Fruit fly (Drosophila melanogaster) whole organism, embryonic: ENCODE measurements around the gene CG32944.

Experiments
- ATbp ChIP-seq: fragments of 200-800 bp; sonication (Bioruptor generic); optimal IDR thresholded peaks from 2 replicates; lab custom pipeline; 2017; ENCODE audit warnings: missing biosample characterization, mild to moderate bottlenecking, missing genetic modification characterization, missing genetic modification reagents
- CG11696 ChIP-seq: fragments of 200-800 bp; sonication (Bioruptor generic); IDR thresholded peaks from 2 replicates; pipeline ENCODE4 v1.3.6; 2022; ENCODE audit warnings: missing biosample characterization, missing genetic modification characterization
- CG12071 ChIP-seq: fragments of 200-800 bp; sonication (Bioruptor generic); optimal IDR thresholded peaks from 3 replicates; lab custom pipeline; 2018; ENCODE audit warnings: missing biosample characterization, mild to moderate bottlenecking, missing genetic modification characterization
- CG1233 ChIP-seq: fragments of 200-800 bp; sonication (Bioruptor generic); optimal IDR thresholded peaks from 4 replicates; lab custom pipeline; 2018; ENCODE audit warnings: missing biosample characterization, mild to moderate bottlenecking, missing genetic modification characterization
- CG13287 ChIP-seq: fragments of 200-800 bp; sonication (Bioruptor generic); IDR thresholded peaks from 2 replicates; pipeline ENCODE4 v1.3.6; 2022; ENCODE audit warnings: missing biosample characterization, missing genetic modification characterization; ENCODE audit not compliant: partially characterized antibody
- CG13775 ChIP-seq: fragments of 200-800 bp; sonication (Bioruptor generic); optimal IDR thresholded peaks from 3 replicates; lab custom pipeline; 2017; ENCODE audit warnings: missing biosample characterization, mild to moderate bottlenecking, missing genetic modification characterization
- CG13894 ChIP-seq: fragments of 200-800 bp; sonication (Bioruptor generic); optimal IDR thresholded peaks from 3 replicates; lab custom pipeline; 2018; ENCODE audit warnings: missing biosample characterization, mild to moderate bottlenecking, missing genetic modification characterization, moderate library complexity
- CG14441 ChIP-seq: fragments of 200-800 bp; sonication (Bioruptor generic); IDR thresholded peaks from 2 replicates; pipeline ENCODE4 v1.3.6; 2022; ENCODE audit warnings: missing biosample characterization, missing genetic modification characterization
- CG14667 ChIP-seq: fragments of 200-800 bp; sonication (Bioruptor generic); IDR thresholded peaks from 2 replicates; pipeline ENCODE4 v1.3.6; 2022; ENCODE audit warnings: missing biosample characterization, missing genetic modification characterization
- CG15011 ChIP-seq: fragments of 200-800 bp; sonication (Bioruptor generic); optimal IDR thresholded peaks from 3 replicates; lab custom pipeline; 2018; ENCODE audit warnings: missing biosample characterization, mild to moderate bottlenecking, missing genetic modification characterization
- CG1529 ChIP-seq: fragments of 200-800 bp; sonication (Bioruptor generic); optimal IDR thresholded peaks from 3 replicates; lab custom pipeline; 2018; ENCODE audit warnings: missing biosample characterization, missing genetic modification characterization
- CG15479 ChIP-seq: fragments of 200-800 bp; sonication (Bioruptor generic); optimal IDR thresholded peaks from 3 replicates; lab custom pipeline; 2019; ENCODE audit warnings: missing biosample characterization, mild to moderate bottlenecking, missing genetic modification characterization, moderate library complexity
- CG17186 ChIP-seq: fragments of 200-800 bp; sonication (Bioruptor generic); optimal IDR thresholded peaks from 3 replicates; lab custom pipeline; 2017; ENCODE audit warnings: missing biosample characterization, missing genetic modification reagents, missing genetic modification characterization
- CG2120 ChIP-seq: fragments of 200-800 bp; sonication (Bioruptor generic); optimal IDR thresholded peaks from 3 replicates; lab custom pipeline; 2016; ENCODE audit warnings: missing biosample characterization, missing genetic modification characterization
- CG2129 ChIP-seq: fragments of 200-800 bp; sonication (Bioruptor generic); IDR thresholded peaks from 2 replicates; pipeline ENCODE4 v1.3.6; 2022; ENCODE audit warnings: missing biosample characterization, missing genetic modification characterization; ENCODE audit not compliant: partially characterized antibody
- CG2875 ChIP-seq: fragments of 200-800 bp; sonication (Bioruptor generic); optimal IDR thresholded peaks from 2 replicates; lab custom pipeline; 2017; ENCODE audit warnings: missing biosample characterization, mild to moderate bottlenecking, missing genetic modification characterization, missing genetic modification reagents
- CG4404 ChIP-seq: fragments of 200-800 bp; sonication (Bioruptor generic); IDR thresholded peaks from 2 replicates; pipeline ENCODE4 v1.3.6; 2022; ENCODE audit warnings: missing biosample characterization, missing genetic modification characterization
- CG4617 ChIP-seq: fragments of 200-800 bp; sonication (Bioruptor generic); optimal IDR thresholded peaks from 3 replicates; lab custom pipeline; 2016; ENCODE audit warnings: missing biosample characterization, missing genetic modification characterization, borderline replicate concordance
- CG7271 ChIP-seq: fragments of 200-800 bp; sonication (Bioruptor generic); optimal IDR thresholded peaks from 2 replicates; lab custom pipeline; 2018; ENCODE audit warnings: missing biosample characterization, mild to moderate bottlenecking, missing genetic modification characterization, moderate library complexity
- CG7786 ChIP-seq: fragments of 200-800 bp; sonication (Bioruptor generic); optimal IDR thresholded peaks from 2 replicates; lab custom pipeline; 2016; ENCODE audit warnings: missing biosample characterization, missing genetic modification characterization
- CG8765 ChIP-seq: fragments of 200-800 bp; sonication (Bioruptor generic); IDR thresholded peaks from 2 replicates; pipeline ENCODE4 v1.3.6; 2022; ENCODE audit warnings: missing biosample characterization, missing genetic modification characterization
- CG8924 ChIP-seq: fragments of 200-800 bp; optimal IDR thresholded peaks from 3 replicates; lab custom pipeline; 2019; ENCODE audit warnings: missing biosample characterization, mild to moderate bottlenecking, missing genetic modification characterization, moderate library complexity
- D ChIP-seq, 2 experiments: fragments of 200-800 bp in 1 of 2; fragments of >200 bp in 1 of 2; sonication (Bioruptor generic) in 1 of 2; optimal IDR thresholded peaks; 2 replicates in 1 of 2; 3 replicates in 1 of 2; lab custom pipeline; 2017; ENCODE audit warnings: mild to moderate bottlenecking in 1 of 2, missing biosample characterization in 1 of 2, missing genetic modification characterization in 1 of 2, missing genetic modification reagents in 1 of 2
- Dip2 ChIP-seq: fragments of 200-800 bp; sonication (Bioruptor generic); IDR thresholded peaks from 2 replicates; pipeline ENCODE4 v1.3.6; 2022; ENCODE audit warnings: missing biosample characterization, missing genetic modification characterization
- Ets97D ChIP-seq: fragments of 200-800 bp; sonication (Bioruptor generic); optimal IDR thresholded peaks from 3 replicates; lab custom pipeline; 2016; ENCODE audit warnings: missing biosample characterization, missing genetic modification characterization
- Meics ChIP-seq: fragments of 200-800 bp; sonication (Bioruptor generic); optimal IDR thresholded peaks from 2 replicates; lab custom pipeline; 2017; ENCODE audit warnings: missing biosample characterization, mild to moderate bottlenecking, missing genetic modification characterization
- Optix ChIP-seq: fragments of 200-800 bp; sonication (Bioruptor generic); IDR thresholded peaks from 3 replicates; pipeline ENCODE4 v1.3.6; 2022; ENCODE audit warnings: missing biosample characterization, missing genetic modification characterization
- PHDP ChIP-seq: fragments of 200-800 bp; sonication (Bioruptor generic); optimal IDR thresholded peaks from 3 replicates; lab custom pipeline; 2018; ENCODE audit warnings: missing biosample characterization, mild to moderate bottlenecking, missing genetic modification characterization, moderate library complexity
- Pdp1 ChIP-seq, 2 experiments: fragments of 200-800 bp; sonication (Bioruptor generic); optimal IDR thresholded peaks; 3 replicates each; lab custom pipeline; 2016; ENCODE audit warnings: missing biosample characterization in 2 of 2, missing genetic modification characterization in 2 of 2, mild to moderate bottlenecking in 1 of 2, moderate library complexity in 1 of 2
- Side ChIP-seq: fragments of 200-800 bp; sonication (Bioruptor generic); optimal IDR thresholded peaks from 2 replicates; lab custom pipeline; 2016; ENCODE audit warnings: missing biosample characterization, missing genetic modification characterization
- Sry-β ChIP-seq: fragments of 200-800 bp; sonication (Bioruptor generic); optimal IDR thresholded peaks from 2 replicates; lab custom pipeline; 2018; ENCODE audit warnings: missing biosample characterization, mild to moderate bottlenecking, missing genetic modification characterization, moderate library complexity
- Xrp1 ChIP-seq: fragments of 200-800 bp; sonication (Bioruptor generic); IDR thresholded peaks from 2 replicates; pipeline ENCODE4 v1.3.6; 2022; ENCODE audit warnings: missing biosample characterization, missing genetic modification characterization
- aop ChIP-seq: fragments of 200-800 bp; sonication (Bioruptor generic); IDR thresholded peaks from 2 replicates; pipeline ENCODE4 v1.3.6; 2022; ENCODE audit warnings: missing biosample characterization, missing genetic modification characterization
- ase ChIP-seq: fragments of 200-800 bp; sonication (Bioruptor generic); IDR thresholded peaks from 3 replicates; pipeline ENCODE4 v1.3.6; 2022; ENCODE audit warnings: missing biosample characterization, missing genetic modification characterization
- chinmo ChIP-seq: fragments of 200-800 bp; sonication (Bioruptor generic); IDR thresholded peaks from 4 replicates; pipeline ENCODE4 v1.3.6; 2022; ENCODE audit warnings: missing biosample characterization, missing genetic modification characterization; ENCODE audit not compliant: partially characterized antibody
- corto ChIP-seq: fragments of 200-800 bp; sonication (Bioruptor generic); optimal IDR thresholded peaks from 2 replicates; lab custom pipeline; 2016; ENCODE audit warnings: missing biosample characterization, mild to moderate bottlenecking, missing genetic modification characterization, moderate library complexity
- disco-r ChIP-seq: fragments of 200-800 bp; sonication (Bioruptor generic); optimal IDR thresholded peaks from 2 replicates; lab custom pipeline; 2016; ENCODE audit warnings: missing biosample characterization, missing genetic modification characterization
- ems ChIP-seq: fragments of 200-800 bp; sonication (Bioruptor generic); optimal IDR thresholded peaks from 3 replicates; lab custom pipeline; 2016; ENCODE audit warnings: missing biosample characterization, missing genetic modification characterization
- fru ChIP-seq: fragments of >200 bp; optimal IDR thresholded peaks from 2 replicates; lab custom pipeline; 2017
- gsb ChIP-seq: fragments of 200-800 bp; sonication (Bioruptor generic); IDR thresholded peaks from 2 replicates; pipeline ENCODE4 v1.3.6; 2022; ENCODE audit warnings: missing biosample characterization, missing genetic modification characterization
- ind ChIP-seq: fragments of 200-800 bp; sonication (Bioruptor generic); optimal IDR thresholded peaks from 3 replicates; lab custom pipeline; 2016; ENCODE audit warnings: missing biosample characterization, missing genetic modification characterization
- inv ChIP-seq: fragments of 200-800 bp; sonication (Bioruptor generic); IDR thresholded peaks from 2 replicates; pipeline ENCODE4 v1.3.6; 2022; ENCODE audit warnings: missing biosample characterization, missing genetic modification characterization; ENCODE audit not compliant: partially characterized antibody
- lmd ChIP-seq: fragments of 200-800 bp; sonication (Bioruptor generic); IDR thresholded peaks from 2 replicates; pipeline ENCODE4 v1.3.6; 2022; ENCODE audit warnings: missing biosample characterization, missing genetic modification characterization
- nmo ChIP-seq: fragments of 200-800 bp; sonication (Bioruptor generic); optimal IDR thresholded peaks from 2 replicates; lab custom pipeline; 2018; ENCODE audit warnings: missing biosample characterization, mild to moderate bottlenecking, missing genetic modification characterization, moderate library complexity
- psq ChIP-seq: fragments of 200-800 bp; sonication (Bioruptor generic); optimal IDR thresholded peaks from 2 replicates; lab custom pipeline; 2017; ENCODE audit warnings: missing biosample characterization, missing genetic modification characterization
- sna ChIP-seq: fragments of 200-800 bp; sonication (Bioruptor generic); IDR thresholded peaks from 2 replicates; pipeline ENCODE4 v1.3.6; 2022; ENCODE audit warnings: missing biosample characterization, missing genetic modification characterization; ENCODE audit not compliant: partially characterized antibody
- sob ChIP-seq: fragments of 200-800 bp; sonication (Bioruptor generic); IDR thresholded peaks from 2 replicates; pipeline ENCODE4 v1.3.6; 2022; ENCODE audit warnings: missing biosample characterization, missing genetic modification characterization
- sr ChIP-seq: fragments of 200-800 bp; sonication (Bioruptor generic); IDR thresholded peaks from 3 replicates; pipeline ENCODE4 v1.3.6; 2022; ENCODE audit warnings: missing biosample characterization, missing genetic modification characterization
- sug ChIP-seq: fragments of 200-800 bp; optimal IDR thresholded peaks from 2 replicates; lab custom pipeline; 2019; ENCODE audit warnings: missing biosample characterization, mild to moderate bottlenecking, missing genetic modification characterization, moderate library complexity
- z ChIP-seq: fragments of 200-800 bp; sonication (Bioruptor generic); IDR thresholded peaks from 3 replicates; pipeline ENCODE4 v1.3.6; 2022; ENCODE audit warnings: missing biosample characterization, missing genetic modification characterization

The CG32944 gene

dm6 chr3R:4446455-4447224, 27.3 kb upstream of the CG32944 start:
- TF ChIP-seq fru (lab: Kevin White, UChicago) (no peak), sug (tag; lab: Kevin White, UChicago) (peak; percentile 43), ase (GFP tag; lab: Robert Waterston, UW) (no peak), CG7786 (GFP tag; lab: Kevin White, UChicago) (no peak), sr (no peak), CG13775 (GFP tag; lab: Kevin White, UChicago) (no peak), CG8765 (GFP tag; lab: Robert Waterston, UW) (no peak), CG11696 (GFP tag; lab: Robert Waterston, UW) (no peak), psq (no peak), inv (no peak), nmo (GFP tag; lab: Kevin White, UChicago) (no peak), CG13894 (tag; lab: Kevin White, UChicago) (no peak), CG17186 (no peak), CG14667 (no peak), CG1233 (no peak), CG4617 (no peak), D (optimal IDR thresholded peaks at IDR 0.05; lab: Kevin White, UChicago) (no peak), D (GFP tag; optimal IDR thresholded peaks at IDR 0.05; lab: Kevin White, UChicago) (no peak), lmd (GFP tag; lab: Robert Waterston, UW) (no peak), Xrp1 (GFP tag; lab: Robert Waterston, UW) (no peak), CG7271 (tag; lab: Kevin White, UChicago) (no peak), CG15479 (GFP tag; lab: Kevin White, UChicago) (peak; percentile 12), CG12071 (GFP tag; lab: Kevin White, UChicago) (no peak), CG14441 (GFP tag; lab: Robert Waterston, UW) (no peak), sna (GFP tag; lab: Robert Waterston, UW) (no peak), gsb (no peak), aop (GFP tag; lab: Robert Waterston, UW) (no peak), corto (no peak), Optix (GFP tag; lab: Robert Waterston, UW) (no peak), z (GFP tag; lab: Robert Waterston, UW) (no peak), CG2129 (no peak), Pdp1 (GFP tag; optimal IDR thresholded peaks at IDR 0.05; lab: Kevin White, UChicago) (peak in 1 of 2 experiments; percentile 39), CG13287 (GFP tag; lab: Robert Waterston, UW) (no peak), Dip2 (GFP tag; lab: Robert Waterston, UW) (no peak), CG2120 (no peak), sob (no peak), CG4404 (GFP tag; lab: Robert Waterston, UW) (no peak), Meics (GFP tag; lab: Kevin White, UChicago) (no peak), CG8924 (tag; lab: Kevin White, UChicago) (no peak), PHDP (tag; lab: Kevin White, UChicago) (no peak), chinmo (0 out of 4 replicates have a peak, but pooled peaks have one; percentile 24), ind (GFP tag; lab: Kevin White, UChicago) (no peak), ATbp (GFP tag; lab: Kevin White, UChicago) (no peak), Sry-β (GFP tag; lab: Kevin White, UChicago) (no peak), CG15011 (GFP tag; lab: Kevin White, UChicago) (no peak), ems (GFP tag; lab: Kevin White, UChicago) (no peak), CG2875 (GFP tag; lab: Kevin White, UChicago) (no peak), Ets97D (no peak), disco-r (GFP tag; lab: Kevin White, UChicago) (no peak), Side (GFP tag; lab: Kevin White, UChicago) (no peak), CG1529 (GFP tag; lab: Kevin White, UChicago) (no peak)
